Worm (Caenorhabditis elegans) whole organism, L4 larva: ENCODE data around the gene dhs-30.
A peak's percentile ranks its signal among the peaks of the same experiment; 100 is the strongest.

Source experiments
- F37D6.2 ChIP-seq: sonication (generic microtip); optimal IDR thresholded peaks from 2 replicates; lab custom pipeline; 2016; ENCODE audit warnings: mild to moderate bottlenecking, missing genetic modification characterization, missing compliant biosample characterization
- ama-1 ChIP-seq: fragments of 150-350 bp; optimal IDR thresholded peaks from 2 replicates; lab custom pipeline; 2014; ENCODE audit warnings: inconsistent platforms, mixed read lengths
- arid-1 ChIP-seq: fragments of 200-800 bp; sonication (Bioruptor generic); conservative IDR thresholded peaks from 2 replicates; pipeline ENCODE4 v1.3.6; 2022; ENCODE audit warnings: missing genetic modification reagents, missing genetic modification characterization, missing compliant biosample characterization
- ceh-28 ChIP-seq: fragments of 150-350 bp; optimal IDR thresholded peaks from 2 replicates; lab custom pipeline; 2014; ENCODE audit warnings: missing biosample characterization, missing genetic modification reagents, missing genetic modification characterization
- ceh-32 ChIP-seq: sonication (generic microtip); optimal IDR thresholded peaks from 2 replicates; lab custom pipeline; 2016; ENCODE audit warnings: mild to moderate bottlenecking, missing genetic modification characterization, missing compliant biosample characterization; ENCODE audit not compliant: poor library complexity
- ces-1 ChIP-seq: fragments of 150-350 bp; sonication (generic microtip); optimal IDR thresholded peaks from 4 replicates; lab custom pipeline; 2014; ENCODE audit warnings: missing biosample characterization, missing genetic modification reagents, missing genetic modification characterization
- ctbp-1 ChIP-seq: fragments of 200-800 bp; sonication (Bioruptor generic); IDR thresholded peaks from 2 replicates; pipeline ENCODE4 v1.3.6; 2022; ENCODE audit warnings: missing genetic modification reagents, missing genetic modification characterization, missing compliant biosample characterization
- daf-12 ChIP-seq: fragments of 150-350 bp; optimal IDR thresholded peaks from 2 replicates; lab custom pipeline; 2014; ENCODE audit warnings: missing biosample characterization, missing genetic modification reagents, missing genetic modification characterization
- daf-16 ChIP-seq, 3 experiments: sonication (generic microtip); optimal IDR thresholded peaks; 2 replicates each; lab custom pipeline; 2016 to 2017; ENCODE audit warnings: missing genetic modification characterization in 3 of 3, missing genetic modification reagents in 3 of 3, mild to moderate bottlenecking in 2 of 3, missing compliant biosample characterization in 2 of 3, missing biosample characterization in 1 of 3, moderate library complexity in 1 of 3
- daf-8 ChIP-seq: fragments of 200-800 bp; sonication (Bioruptor generic); IDR thresholded peaks from 2 replicates; pipeline ENCODE4 v1.3.6; 2022; ENCODE audit warnings: missing genetic modification characterization, missing compliant biosample characterization
- dmd-6 ChIP-seq: fragments of 200-800 bp; sonication (Bioruptor generic); IDR thresholded peaks from 2 replicates; pipeline ENCODE4 v1.3.6; 2022; ENCODE audit warnings: missing genetic modification reagents, missing genetic modification characterization, missing compliant biosample characterization
- duxl-1 ChIP-seq: sonication (generic microtip); optimal IDR thresholded peaks from 2 replicates; lab custom pipeline; 2016; ENCODE audit warnings: mild to moderate bottlenecking, missing genetic modification characterization, moderate library complexity, missing compliant biosample characterization; ENCODE audit not compliant: poor library complexity
- dve-1 ChIP-seq: sonication (generic microtip); optimal IDR thresholded peaks from 2 replicates; lab custom pipeline; 2017; ENCODE audit warnings: antibody characterized with exemption, mild to moderate bottlenecking, missing genetic modification characterization, missing compliant biosample characterization; ENCODE audit not compliant: insufficient read depth
- fkh-10 ChIP-seq: fragments of 150-350 bp; optimal IDR thresholded peaks from 2 replicates; lab custom pipeline; 2014; ENCODE audit warnings: missing biosample characterization, missing genetic modification reagents, missing genetic modification characterization
- hif-1 ChIP-seq, 2 experiments: sonication (generic microtip); optimal IDR thresholded peaks; 2 replicates each; lab custom pipeline; 2016 to 2017; ENCODE audit warnings: missing compliant biosample characterization in 2 of 2, missing genetic modification characterization in 2 of 2, missing genetic modification reagents in 2 of 2, missing genotype in 2 of 2, mild to moderate bottlenecking in 1 of 2
- hlh-11 ChIP-seq: fragments of 200-800 bp; sonication (Bioruptor generic); optimal IDR thresholded peaks from 2 replicates; lab custom pipeline; 2018; ENCODE audit warnings: mild to moderate bottlenecking, missing genetic modification characterization, missing compliant biosample characterization
- lin-13 ChIP-seq: fragments of 150-350 bp; optimal IDR thresholded peaks from 2 replicates; lab custom pipeline; 2014; ENCODE audit warnings: missing biosample characterization, missing genetic modification reagents, missing genetic modification characterization
- lin-39 ChIP-seq: fragments of 150-350 bp; optimal IDR thresholded peaks from 2 replicates; lab custom pipeline; 2014; ENCODE audit warnings: missing biosample characterization, missing genetic modification reagents, missing genetic modification characterization
- lir-3 ChIP-seq: sonication (generic microtip); optimal IDR thresholded peaks from 2 replicates; lab custom pipeline; 2016; ENCODE audit warnings: mild to moderate bottlenecking, missing genetic modification characterization, missing compliant biosample characterization
- madf-5 ChIP-seq, 2 experiments: fragments of 200-800 bp; sonication (Bioruptor generic); IDR thresholded peaks; 2 replicates each; pipeline ENCODE4 v1.3.6; 2022; ENCODE audit warnings: missing compliant biosample characterization in 2 of 2, missing genetic modification characterization in 2 of 2
- madf-9 ChIP-seq: fragments of 200-800 bp; sonication (Bioruptor generic); conservative IDR thresholded peaks from 2 replicates; pipeline ENCODE4 v1.3.6; 2022; ENCODE audit warnings: missing genetic modification reagents, missing genetic modification characterization, missing compliant biosample characterization
- mxl-2 ChIP-seq: fragments of 200-800 bp; sonication (Bioruptor generic); conservative IDR thresholded peaks from 2 replicates; pipeline ENCODE4 v1.3.6; 2022; ENCODE audit warnings: missing genetic modification reagents, missing genetic modification characterization, missing compliant biosample characterization
- nhr-102 ChIP-seq: sonication (generic microtip); optimal IDR thresholded peaks from 2 replicates; lab custom pipeline; 2016; ENCODE audit warnings: mild to moderate bottlenecking, missing genetic modification characterization, moderate library complexity, missing compliant biosample characterization
- nhr-111 ChIP-seq: fragments of 200-800 bp; sonication (Bioruptor generic); optimal IDR thresholded peaks from 2 replicates; lab custom pipeline; 2018; ENCODE audit warnings: mild to moderate bottlenecking, missing genetic modification characterization, missing compliant biosample characterization
- nhr-28 ChIP-seq: fragments of 150-350 bp; optimal IDR thresholded peaks from 2 replicates; lab custom pipeline; 2014; ENCODE audit warnings: missing biosample characterization, missing genetic modification characterization
- nhr-41 ChIP-seq: fragments of 200-800 bp; sonication (Bioruptor generic); IDR thresholded peaks from 2 replicates; pipeline ENCODE4 v1.3.6; 2022; ENCODE audit warnings: missing genetic modification reagents, missing genetic modification characterization, missing compliant biosample characterization
- nhr-42 ChIP-seq: fragments of 200-800 bp; sonication (Bioruptor generic); IDR thresholded peaks from 2 replicates; pipeline ENCODE4 v1.3.6; 2022; ENCODE audit warnings: missing genetic modification characterization, missing compliant biosample characterization
- nhr-6 ChIP-seq: fragments of 150-350 bp; optimal IDR thresholded peaks from 2 replicates; lab custom pipeline; 2014; ENCODE audit warnings: missing biosample characterization, missing genetic modification characterization
- nhr-76 ChIP-seq: fragments of 150-350 bp; optimal IDR thresholded peaks from 2 replicates; lab custom pipeline; 2014; ENCODE audit warnings: missing biosample characterization, missing genetic modification characterization
- pha-4 ChIP-seq, 2 experiments: fragments of 150-350 bp in 1 of 2; fragments of 200-800 bp in 1 of 2; sonication (Bioruptor generic) in 1 of 2; IDR thresholded peaks in 1 of 2; optimal IDR thresholded peaks in 1 of 2; 2 replicates each; pipeline versions ENCODE4 v1.3.6 to Lab custom; 2014 to 2022; ENCODE audit warnings: missing genetic modification characterization in 2 of 2, missing genetic modification reagents in 2 of 2, missing biosample characterization in 1 of 2, missing compliant biosample characterization in 1 of 2
- pqm-1 ChIP-seq: sonication (generic microtip); optimal IDR thresholded peaks from 2 replicates; lab custom pipeline; 2017; ENCODE audit warnings: missing biosample characterization, missing genetic modification characterization
- rbr-2 ChIP-seq: sonication (generic microtip); optimal IDR thresholded peaks from 2 replicates; lab custom pipeline; 2016; ENCODE audit warnings: missing genotype, missing genetic modification characterization, missing compliant biosample characterization
- skn-1 ChIP-seq: fragments of 150-350 bp; optimal IDR thresholded peaks from 2 replicates; lab custom pipeline; 2014; ENCODE audit warnings: missing biosample characterization, missing genetic modification characterization
- snpc-4 ChIP-seq: fragments of 150-350 bp; optimal IDR thresholded peaks from 2 replicates; lab custom pipeline; 2014; ENCODE audit warnings: missing biosample characterization, missing genetic modification characterization
- spr-1 ChIP-seq: sonication (generic microtip); optimal IDR thresholded peaks from 2 replicates; lab custom pipeline; 2016; ENCODE audit warnings: mild to moderate bottlenecking, missing genetic modification characterization, missing compliant biosample characterization
- spr-3 ChIP-seq: fragments of 200-800 bp; sonication (Bioruptor generic); optimal IDR thresholded peaks from 2 replicates; lab custom pipeline; 2018; ENCODE audit warnings: mild to moderate bottlenecking, missing genetic modification characterization, missing compliant biosample characterization
- tag-97 ChIP-seq: fragments of 200-800 bp; sonication (Bioruptor generic); IDR thresholded peaks from 2 replicates; pipeline ENCODE4 v1.3.6; 2022; ENCODE audit warnings: missing genetic modification characterization, missing compliant biosample characterization
- zip-11 ChIP-seq: fragments of 200-800 bp; sonication (Bioruptor generic); IDR thresholded peaks from 2 replicates; pipeline ENCODE4 v1.3.6; 2022; ENCODE audit warnings: missing genetic modification characterization, missing compliant biosample characterization
- ztf-11 ChIP-seq: fragments of 150-350 bp; optimal IDR thresholded peaks from 2 replicates; lab custom pipeline; 2014; ENCODE audit warnings: missing biosample characterization, missing genetic modification characterization
- ztf-7 ChIP-seq: fragments of 150-350 bp; optimal IDR thresholded peaks from 2 replicates; lab custom pipeline; 2014; ENCODE audit warnings: missing biosample characterization, missing genetic modification characterization

The dhs-30 gene

DNA sequence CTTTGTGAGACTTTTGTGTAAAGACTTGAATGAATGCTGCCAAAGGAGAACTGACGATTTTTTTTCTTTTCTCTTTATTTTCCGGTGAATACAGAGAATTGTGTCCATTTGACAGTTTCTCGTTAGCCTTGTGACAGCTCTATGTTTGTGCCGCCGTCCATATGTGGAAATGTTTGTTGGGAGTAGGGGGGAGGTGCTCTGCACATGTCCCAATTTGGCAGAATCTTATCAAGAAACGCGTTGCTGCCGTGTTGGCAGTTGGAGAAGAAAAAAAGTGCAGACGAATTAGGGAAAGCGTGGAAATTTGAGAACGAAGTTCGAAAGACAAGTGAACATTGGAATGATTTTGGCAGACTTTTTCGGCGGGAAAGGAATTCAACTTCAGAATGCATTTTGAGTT is 37.8 kb downstream of the dhs-30 start (continued):
- no peak for TF ChIP-seq lin-13 (GFP tag; lab: Kevin White, UChicago)
- no peak for TF ChIP-seq ceh-28 (tag; lab: Kevin White, UChicago)
- no peak for TF ChIP-seq lin-39 (tag; lab: Kevin White, UChicago)
- TF ChIP-seq arid-1 (GFP tag; lab: Robert Waterston, UW) = 0 out of 2 replicates have a peak, but pooled peaks have one; percentile 8
- TF ChIP-seq madf-5 (GFP tag; IDR thresholded peaks at IDR 0.05; lab: Robert Waterston, UW) = no peak
- TF ChIP-seq dve-1 = peak; percentile 57
- no peak for TF ChIP-seq ztf-11 (tag; lab: Kevin White, UChicago)
- no peak for TF ChIP-seq ceh-32 (tag; lab: Kevin White, UChicago)
- TF ChIP-seq nhr-102 (tag; lab: Kevin White, UChicago) = no peak
- TF ChIP-seq daf-16 (GFP tag; optimal IDR thresholded peaks at IDR 0.05; lab: Kevin White, UChicago) = no peak
- peak; percentile 68 for TF ChIP-seq daf-16 (tag; optimal IDR thresholded peaks at IDR 0.05; lab: Kevin White, UChicago)

- no peak for TF ChIP-seq nhr-76
- TF ChIP-seq mxl-2 = no peak
- no peak for TF ChIP-seq ces-1 (GFP tag; lab: Kevin White, UChicago)
- no peak for TF ChIP-seq ztf-7
- TF ChIP-seq F37D6.2 (tag; lab: Kevin White, UChicago) = no peak
- TF ChIP-seq spr-3 = no peak
- TF ChIP-seq ama-1 (lab: Kevin White, UChicago) = no peak
- peak; percentile 9 for TF ChIP-seq nhr-6 (tag; lab: Kevin White, UChicago)
- TF ChIP-seq tag-97 (GFP tag; lab: Robert Waterston, UW) = no peak
- TF ChIP-seq pha-4 (GFP tag; IDR thresholded peaks at IDR 0.05; lab: Robert Waterston, UW) = no peak
- TF ChIP-seq pha-4 (tag; optimal IDR thresholded peaks at IDR 0.05; lab: Kevin White, UChicago) = no peak
- no peak for TF ChIP-seq zip-11 (GFP tag; lab: Robert Waterston, UW)
- TF ChIP-seq nhr-28 (tag; lab: Kevin White, UChicago) = peak; percentile 52
- TF ChIP-seq spr-1 (tag; lab: Kevin White, UChicago) = no peak
- TF ChIP-seq dmd-6 (GFP tag; lab: Robert Waterston, UW) = peak; percentile 61; the same call in 1 of the 2 replicates
- TF ChIP-seq snpc-4 (tag; lab: Kevin White, UChicago) = no peak
- TF ChIP-seq daf-8 (GFP tag; lab: Robert Waterston, UW) = no peak
- TF ChIP-seq dve-1 = peak; percentile 19
- TF ChIP-seq pqm-1 (tag; lab: Kevin White, UChicago) = peak; percentile 84
- TF ChIP-seq nhr-111 (GFP tag; lab: Kevin White, UChicago) = no peak
- TF ChIP-seq hif-1 (tag; optimal IDR thresholded peaks at IDR 0.05; lab: Kevin White, UChicago) = no peak
- TF ChIP-seq daf-12 (tag; lab: Kevin White, UChicago) = no peak
- no peak for TF ChIP-seq fkh-10 (GFP tag; lab: Kevin White, UChicago)
- 0 out of 2 replicates have a peak, but pooled peaks have one; percentile 31 for TF ChIP-seq nhr-41 (GFP tag; lab: Robert Waterston, UW)
- TF ChIP-seq daf-16 (GFP tag; optimal IDR thresholded peaks at IDR 0.05; lab: Kevin White, UChicago) = no peak
- peak; percentile 73 for TF ChIP-seq daf-16 (tag; optimal IDR thresholded peaks at IDR 0.05; lab: Kevin White, UChicago)
- TF ChIP-seq skn-1 = no peak
- no peak for TF ChIP-seq ctbp-1 (GFP tag; lab: Robert Waterston, UW)
- no peak for TF ChIP-seq madf-9
- no peak for TF ChIP-seq duxl-1 (tag; lab: Kevin White, UChicago)
- no peak for TF ChIP-seq rbr-2
- TF ChIP-seq hlh-11 (tag; lab: Kevin White, UChicago) = peak; percentile 56
- TF ChIP-seq lir-3 (tag; lab: Kevin White, UChicago) = no peak
- 0 out of 2 replicates have a peak, but pooled peaks have one; percentile 12 for TF ChIP-seq nhr-42 (GFP tag; lab: Robert Waterston, UW)
These were observed 40.6 kb downstream of the dhs-30 start, which contains the start of gene B0302.5 for ce11 chrX:17195080-17195479. Gene B0302.5, minus strand, starts transcription at chrX:17195137.
